Fruit fly (Drosophila melanogaster) whole organism, prepupa: Measurements from ENCODE around the gene Rab11.

Source experiments
- CG7368 ChIP-seq: fragments of 200-800 bp; sonication (Bioruptor generic); optimal IDR thresholded peaks from 3 replicates; lab custom pipeline; 2016; ENCODE audit warnings: missing biosample characterization, missing genetic modification characterization
- CG8119 ChIP-seq: fragments of 200-800 bp; sonication (Bioruptor generic); IDR thresholded peaks from 3 replicates; pipeline ENCODE4 v1.3.6; 2022; ENCODE audit warnings: missing biosample characterization, missing genetic modification characterization
- CG8632 ChIP-seq: fragments of 200-800 bp; sonication (Bioruptor generic); optimal IDR thresholded peaks from 3 replicates; lab custom pipeline; 2016; ENCODE audit warnings: missing biosample characterization, missing genetic modification characterization
- Hr4 ChIP-seq: fragments of 200-800 bp; sonication (Bioruptor generic); optimal IDR thresholded peaks from 3 replicates; lab custom pipeline; 2016; ENCODE audit warnings: missing biosample characterization, missing genetic modification characterization

DNA sequence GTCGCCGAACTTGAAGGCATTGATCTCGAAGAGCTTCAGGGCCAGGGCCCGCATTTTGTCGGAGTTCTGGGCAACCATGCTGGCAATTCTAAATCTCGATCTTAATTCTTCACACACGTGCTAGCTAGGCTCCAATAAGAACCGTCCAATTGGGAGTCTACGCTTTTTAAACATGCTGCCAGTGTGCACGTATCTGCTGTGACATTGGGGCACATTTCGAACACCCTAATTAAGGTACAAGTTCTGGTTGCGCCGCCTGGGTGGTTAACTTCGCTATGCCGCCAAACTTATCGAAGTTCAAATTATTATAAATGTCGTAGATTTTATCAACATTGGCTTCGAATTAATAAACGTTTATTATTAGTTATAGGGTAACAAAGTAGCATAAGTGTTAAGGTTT is 38.1 kb upstream of the Rab11 start, which contains the start of gene r-l:
- TF ChIP-seq CG8119 (GFP tag; lab: Robert Waterston, UW): no peak
- TF ChIP-seq CG8632 (GFP tag; lab: Kevin White, UChicago): no peak
- TF ChIP-seq CG7368: no peak
- no peak for TF ChIP-seq Hr4 (GFP tag; lab: Kevin White, UChicago)
